Worm (Caenorhabditis elegans): ENCODE measurements around the gene F14H3.14.
A peak's percentile ranks its signal among the peaks of the same experiment; 100 is the strongest.

Gene F14H3.14

ce11 chrV:16047508-16047907 lies 15.2 kb downstream of the F14H3.14 start, which contains the start of gene str-198:
Gene str-198 (plus strand): TSS chrV:16047808.
- TF ChIP-seq ztf-29 (GFP tag; IDR thresholded peaks at IDR 0.05): no peak
- TF ChIP-seq cog-1 (tag; optimal IDR thresholded peaks at IDR 0.05): no peak
- no peak for TF ChIP-seq klf-2 (GFP tag; conservative IDR thresholded peaks at IDR 0.05)
- TF ChIP-seq ztf-23 (GFP tag; IDR thresholded peaks at IDR 0.05): no peak
- TF ChIP-seq med-1 (GFP tag; optimal IDR thresholded peaks at IDR 0.05; ENCODE audit: insufficient read depth): no peak
- no peak for TF ChIP-seq tab-1 (GFP tag; IDR thresholded peaks at IDR 0.05)
- no peak for TF ChIP-seq flt-1 (GFP tag; IDR thresholded peaks at IDR 0.05)
- TF ChIP-seq ref-1 (GFP tag; conservative IDR thresholded peaks at IDR 0.05): no peak
- TF ChIP-seq T22C8.4 (GFP tag; IDR thresholded peaks at IDR 0.05): no peak

DNA sequence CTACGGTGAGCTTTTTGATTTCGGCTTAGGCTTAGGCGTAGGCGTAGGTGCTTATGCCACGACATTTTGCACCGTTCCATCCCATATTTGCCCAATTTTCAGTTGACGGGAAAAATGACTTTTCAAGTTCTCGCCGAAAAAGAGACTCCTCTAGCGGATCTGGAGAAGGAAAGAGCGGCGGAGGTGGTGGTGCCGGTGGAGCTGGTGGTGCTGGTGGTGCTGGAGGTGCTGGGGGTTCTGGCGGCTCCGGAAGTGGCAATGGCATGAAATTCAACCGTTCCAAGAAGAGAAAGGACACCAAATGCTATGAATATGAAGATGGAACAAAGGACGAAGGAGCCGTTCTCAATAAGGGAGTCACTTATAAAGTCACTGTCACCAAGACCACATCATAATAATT lies 15.6 kb downstream of the F14H3.14 start:
- no peak for TF ChIP-seq med-1 (GFP tag; optimal IDR thresholded peaks at IDR 0.05; ENCODE audit: insufficient read depth)
- TF ChIP-seq T22C8.4 (GFP tag; IDR thresholded peaks at IDR 0.05): no peak

DNA sequence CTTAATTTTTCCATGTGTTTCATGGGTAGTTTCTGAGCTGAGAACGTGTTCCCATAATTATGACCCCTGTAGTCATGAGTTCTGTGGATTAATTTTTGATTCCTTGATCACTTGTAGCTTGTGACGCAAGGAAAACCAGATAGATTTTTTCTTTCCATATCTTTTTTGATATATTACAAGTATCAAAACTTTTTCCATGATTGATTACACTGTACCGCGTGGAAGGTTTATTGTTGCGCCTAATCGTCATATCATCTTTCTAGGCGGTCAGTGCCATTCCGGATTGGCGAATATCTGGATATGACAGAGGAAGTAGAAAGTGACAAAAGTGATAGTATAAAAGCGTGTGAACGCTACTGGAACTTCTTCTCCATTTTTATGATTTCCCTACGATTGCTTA lies 16.1 kb downstream of the F14H3.14 start, which contains the start of gene ZK285.2:
TSS of gene ZK285.2 (plus strand) at position 301 of the 400 bp plus-strand sequence.
- TF ChIP-seq ref-1 (GFP tag; conservative IDR thresholded peaks at IDR 0.05): no peak
- TF ChIP-seq cog-1 (tag; optimal IDR thresholded peaks at IDR 0.05): no peak
- TF ChIP-seq ztf-29 (GFP tag; IDR thresholded peaks at IDR 0.05): no peak
- no peak for TF ChIP-seq tab-1 (GFP tag; IDR thresholded peaks at IDR 0.05)
- TF ChIP-seq flt-1 (GFP tag; IDR thresholded peaks at IDR 0.05): no peak
- TF ChIP-seq ztf-23 (GFP tag; IDR thresholded peaks at IDR 0.05): no peak
- TF ChIP-seq med-1 (GFP tag; optimal IDR thresholded peaks at IDR 0.05; ENCODE audit: insufficient read depth): no peak
- TF ChIP-seq T22C8.4 (GFP tag; IDR thresholded peaks at IDR 0.05): no peak
- no peak for TF ChIP-seq klf-2 (GFP tag; conservative IDR thresholded peaks at IDR 0.05)

- TF ChIP-seq ztf-29 (GFP tag; IDR thresholded peaks at IDR 0.05) (no peak), flt-1 (GFP tag; IDR thresholded peaks at IDR 0.05) (no peak), cog-1 (tag; optimal IDR thresholded peaks at IDR 0.05) (no peak), ztf-23 (GFP tag; IDR thresholded peaks at IDR 0.05) (no peak)
Observed at ce11 chrV:16045837-16046236, 16.9 kb downstream of the F14H3.14 start, which contains the start of gene T10C6.15. Gene T10C6.15 (minus strand): TSS chrV:16045940.

DNA sequence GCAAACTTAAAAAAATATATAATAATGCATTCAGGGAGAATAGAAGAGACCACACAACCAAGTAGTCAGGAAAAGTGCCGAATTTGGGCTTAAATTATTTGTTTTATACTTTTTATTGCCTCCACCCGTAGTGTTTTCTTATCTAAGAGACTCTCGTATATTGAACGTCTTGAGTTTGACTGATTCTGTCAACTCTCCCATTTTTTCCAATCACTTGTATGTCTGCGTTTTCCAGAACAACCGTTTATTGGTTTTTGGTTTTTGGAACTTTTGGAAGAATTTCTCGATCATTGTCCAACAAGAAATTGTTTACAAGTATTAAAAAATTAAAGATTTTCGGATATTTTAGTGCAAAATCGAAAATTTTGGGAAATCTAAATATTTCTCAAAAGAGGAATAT lies 19.0 kb downstream of the F14H3.14 start:
- no peak for TF ChIP-seq tab-1 (GFP tag; IDR thresholded peaks at IDR 0.05)
- TF ChIP-seq T22C8.4 (GFP tag; IDR thresholded peaks at IDR 0.05): no peak
- TF ChIP-seq med-1 (GFP tag; optimal IDR thresholded peaks at IDR 0.05; ENCODE audit: insufficient read depth): no peak
- no peak for TF ChIP-seq klf-2 (GFP tag; conservative IDR thresholded peaks at IDR 0.05)
- no peak for TF ChIP-seq ztf-29 (GFP tag; IDR thresholded peaks at IDR 0.05)
- TF ChIP-seq ref-1 (GFP tag; conservative IDR thresholded peaks at IDR 0.05): no peak
- no peak for TF ChIP-seq ztf-23 (GFP tag; IDR thresholded peaks at IDR 0.05)
- TF ChIP-seq flt-1 (GFP tag; IDR thresholded peaks at IDR 0.05): no peak
- no peak for TF ChIP-seq cog-1 (tag; optimal IDR thresholded peaks at IDR 0.05)

DNA sequence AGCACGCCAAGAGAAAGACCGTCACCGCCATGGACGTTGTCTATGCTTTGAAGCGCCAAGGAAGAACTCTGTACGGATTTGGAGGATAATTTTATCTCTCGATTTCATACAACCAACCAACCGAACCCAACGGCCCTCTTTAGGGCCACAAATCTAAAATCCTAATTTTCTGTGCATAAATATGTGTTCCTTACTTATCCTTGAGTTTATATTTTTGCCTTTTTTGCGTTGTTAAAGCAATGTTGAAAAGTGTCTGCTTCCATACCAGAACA lies 20.0 kb downstream of the F14H3.14 start:
- no peak for TF ChIP-seq tab-1 (GFP tag; IDR thresholded peaks at IDR 0.05)
- TF ChIP-seq flt-1 (GFP tag; IDR thresholded peaks at IDR 0.05): no peak; the same call in 1 of the 2 replicates
- no peak for TF ChIP-seq ztf-29 (GFP tag; IDR thresholded peaks at IDR 0.05)
- no peak for TF ChIP-seq med-1 (GFP tag; optimal IDR thresholded peaks at IDR 0.05; ENCODE audit: insufficient read depth)
- TF ChIP-seq T22C8.4 (GFP tag; IDR thresholded peaks at IDR 0.05): no peak

ce11 chrV:16041925-16042742 lies 20.6 kb downstream of the F14H3.14 start, which contains the start of the genes his-2 and his-1:
Gene his-2 (minus strand): TSS chrV:16042283.
Gene his-1 (plus strand): TSS chrV:16042520.
- TF ChIP-seq flt-1 (GFP tag; IDR thresholded peaks at IDR 0.05): peak; percentile 81
- 0 out of 2 replicates have a peak, but pooled peaks have one; percentile 35 for TF ChIP-seq ztf-23 (GFP tag; IDR thresholded peaks at IDR 0.05)
- 0 out of 2 replicates have a peak, but pooled peaks have one; percentile 3 for TF ChIP-seq klf-2 (GFP tag; conservative IDR thresholded peaks at IDR 0.05)

DNA sequence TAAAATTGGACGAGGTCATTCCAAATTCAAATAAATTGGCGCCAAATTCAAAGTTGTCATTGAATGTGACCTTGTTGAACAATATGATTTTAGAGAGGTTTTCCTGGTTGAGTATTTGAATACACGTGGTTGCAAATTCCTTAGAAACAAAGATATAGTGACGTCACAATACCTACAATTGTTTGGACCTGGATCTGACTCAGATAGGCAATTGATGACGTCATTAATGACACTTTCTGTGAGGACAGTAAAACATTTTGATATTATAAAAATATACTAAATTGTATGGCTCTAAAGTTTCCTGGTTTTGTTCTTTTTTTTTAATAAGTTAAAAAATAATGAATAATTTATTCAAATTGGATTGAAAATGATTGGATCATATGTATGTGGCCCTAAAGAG lies 21.3 kb downstream of the F14H3.14 start:
- no peak for TF ChIP-seq klf-2 (GFP tag; conservative IDR thresholded peaks at IDR 0.05)
- TF ChIP-seq T22C8.4 (GFP tag; IDR thresholded peaks at IDR 0.05): no peak
- no peak for TF ChIP-seq cog-1 (tag; optimal IDR thresholded peaks at IDR 0.05)
- TF ChIP-seq tab-1 (GFP tag; IDR thresholded peaks at IDR 0.05): no peak
- TF ChIP-seq ztf-23 (GFP tag; IDR thresholded peaks at IDR 0.05): no peak
- no peak for TF ChIP-seq ztf-29 (GFP tag; IDR thresholded peaks at IDR 0.05)
- no peak for TF ChIP-seq flt-1 (GFP tag; IDR thresholded peaks at IDR 0.05)
- no peak for TF ChIP-seq ref-1 (GFP tag; conservative IDR thresholded peaks at IDR 0.05)
- TF ChIP-seq med-1 (GFP tag; optimal IDR thresholded peaks at IDR 0.05; ENCODE audit: insufficient read depth): no peak

DNA sequence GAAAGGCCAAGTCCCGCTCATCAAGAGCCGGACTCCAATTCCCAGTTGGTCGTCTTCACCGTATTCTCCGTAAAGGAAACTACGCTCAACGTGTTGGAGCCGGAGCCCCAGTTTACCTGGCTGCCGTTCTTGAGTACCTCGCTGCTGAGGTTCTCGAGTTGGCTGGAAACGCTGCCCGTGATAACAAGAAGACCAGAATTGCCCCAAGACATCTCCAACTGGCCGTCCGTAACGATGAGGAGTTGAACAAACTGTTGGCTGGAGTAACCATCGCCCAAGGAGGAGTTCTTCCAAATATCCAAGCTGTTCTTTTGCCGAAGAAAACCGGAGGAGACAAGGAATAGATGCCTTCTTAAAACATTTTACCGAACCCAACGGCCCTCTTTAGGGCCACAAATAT lies 21.8 kb downstream of the F14H3.14 start:
- peak; percentile 25 for TF ChIP-seq flt-1 (GFP tag; IDR thresholded peaks at IDR 0.05)

ce11 chrV:16040140-16040827 lies 22.4 kb downstream of the F14H3.14 start, which contains the start of the genes his-4 and his-3:
Gene his-4 (minus strand): TSS chrV:16040515.
Gene his-3 (plus strand): TSS chrV:16040808.
- TF ChIP-seq flt-1 (GFP tag; IDR thresholded peaks at IDR 0.05): peak; percentile 64; the same call in 1 of the 2 replicates
- TF ChIP-seq cog-1 (tag; optimal IDR thresholded peaks at IDR 0.05): peak; percentile 31
- TF ChIP-seq T22C8.4 (GFP tag; IDR thresholded peaks at IDR 0.05): peak; percentile 12; the same call in 1 of the 2 replicates
- peak; percentile 76 for TF ChIP-seq ztf-29 (GFP tag; IDR thresholded peaks at IDR 0.05)
- TF ChIP-seq ref-1 (GFP tag; conservative IDR thresholded peaks at IDR 0.05): 0 out of 2 replicates have a peak, but pooled peaks have one; percentile 7

Measured in whole organism, midembryonic.